Worm (Caenorhabditis elegans) whole organism, young adult: ENCODE results near the gene ncl-1.

Experiments used
- B0035.1 ChIP-seq: sonication (generic microtip); optimal IDR thresholded peaks from 2 replicates; lab custom pipeline; 2016; ENCODE audit warnings: missing genetic modification characterization, mild to moderate bottlenecking, missing compliant biosample characterization, missing genotype, missing genetic modification reagents
- F39B2.1 ChIP-seq: fragments of 200-800 bp; sonication (Bioruptor generic); IDR thresholded peaks from 2 replicates; pipeline ENCODE4 v1.3.6; 2022; ENCODE audit warnings: missing genetic modification reagents, missing genetic modification characterization, missing compliant biosample characterization
- F55B11.4 ChIP-seq: sonication (generic microtip); optimal IDR thresholded peaks from 2 replicates; lab custom pipeline; 2016; ENCODE audit warnings: missing compliant biosample characterization, missing genetic modification characterization, borderline replicate concordance; ENCODE audit not compliant: insufficient read depth
- F57A8.1 ChIP-seq: fragments of 200-800 bp; sonication (Bioruptor generic); optimal IDR thresholded peaks from 2 replicates; lab custom pipeline; 2018; ENCODE audit warnings: mild to moderate bottlenecking, missing genetic modification characterization, moderate library complexity, missing compliant biosample characterization
- K11D2.4 ChIP-seq: fragments of 200-800 bp; sonication (Bioruptor generic); IDR thresholded peaks from 2 replicates; pipeline ENCODE4 v1.3.6; 2022; ENCODE audit warnings: missing genetic modification reagents, missing genetic modification characterization, missing compliant biosample characterization
- T07F8.4 ChIP-seq: sonication (generic microtip); optimal IDR thresholded peaks from 2 replicates; lab custom pipeline; 2016; ENCODE audit warnings: mild to moderate bottlenecking, missing genetic modification characterization, moderate library complexity, missing compliant biosample characterization
- Y79H2A.3 ChIP-seq: fragments of 200-800 bp; sonication (Bioruptor generic); conservative IDR thresholded peaks from 2 replicates; pipeline ENCODE4 v1.3.6; 2022; ENCODE audit warnings: missing genetic modification reagents, missing genetic modification characterization, missing compliant biosample characterization
- Y95B8A.8 ChIP-seq: fragments of 200-800 bp; sonication (Bioruptor generic); IDR thresholded peaks from 2 replicates; pipeline ENCODE4 v1.3.6; 2022; ENCODE audit warnings: missing genetic modification reagents, missing genetic modification characterization, missing compliant biosample characterization
- akir-1 ChIP-seq: fragments of 200-800 bp; sonication (Bioruptor generic); optimal IDR thresholded peaks from 2 replicates; lab custom pipeline; 2018; ENCODE audit warnings: mild to moderate bottlenecking, missing genetic modification characterization, moderate library complexity, missing compliant biosample characterization
- ama-1 ChIP-seq, 3 experiments: fragments of 150-350 bp in 1 of 3; sonication (generic microtip) in 2 of 3; optimal IDR thresholded peaks; 2 replicates each; lab custom pipeline; 2014 to 2018; ENCODE audit warnings: missing biosample characterization in 2 of 3, missing genetic modification characterization in 2 of 3, missing genetic modification reagents in 2 of 3
- aptf-2 ChIP-seq: fragments of 200-800 bp; sonication (Bioruptor generic); conservative IDR thresholded peaks from 2 replicates; pipeline ENCODE4 v1.3.6; 2022; ENCODE audit warnings: missing genetic modification reagents, missing genetic modification characterization, missing compliant biosample characterization
- athp-1 ChIP-seq: sonication (generic microtip); optimal IDR thresholded peaks from 2 replicates; lab custom pipeline; 2017; ENCODE audit warnings: mild to moderate bottlenecking, missing genetic modification characterization, missing compliant biosample characterization
- attf-5 ChIP-seq: fragments of 200-800 bp; sonication (Bioruptor generic); optimal IDR thresholded peaks from 2 replicates; lab custom pipeline; 2018; ENCODE audit warnings: mild to moderate bottlenecking, missing genetic modification characterization, missing compliant biosample characterization
- attf-6 ChIP-seq: fragments of 200-800 bp; sonication (Bioruptor generic); IDR thresholded peaks from 2 replicates; pipeline ENCODE4 v1.3.6; 2022; ENCODE audit warnings: missing genetic modification reagents, missing genetic modification characterization, missing compliant biosample characterization
- ccch-3 ChIP-seq: fragments of 200-800 bp; sonication (Bioruptor generic); optimal IDR thresholded peaks from 2 replicates; lab custom pipeline; 2018; ENCODE audit warnings: mild to moderate bottlenecking, missing genetic modification characterization, missing compliant biosample characterization
- ceh-27 ChIP-seq: fragments of 200-800 bp; sonication (Bioruptor generic); optimal IDR thresholded peaks from 2 replicates; lab custom pipeline; 2018; ENCODE audit warnings: mild to moderate bottlenecking, missing genetic modification characterization, moderate library complexity, missing compliant biosample characterization
- chd-7 ChIP-seq: sonication (generic microtip); optimal IDR thresholded peaks from 2 replicates; lab custom pipeline; 2016; ENCODE audit warnings: mild to moderate bottlenecking, missing genetic modification characterization, moderate library complexity, missing compliant biosample characterization
- die-1 ChIP-seq: sonication (generic microtip); optimal IDR thresholded peaks from 2 replicates; lab custom pipeline; 2016; ENCODE audit warnings: missing genotype, mild to moderate bottlenecking, missing genetic modification characterization, missing compliant biosample characterization
- dox-1 ChIP-seq: fragments of 200-800 bp; sonication (Bioruptor generic); IDR thresholded peaks from 2 replicates; pipeline ENCODE4 v1.3.6; 2022; ENCODE audit warnings: missing genetic modification reagents, missing genetic modification characterization, missing compliant biosample characterization
- dpl-1 ChIP-seq: fragments of 150-350 bp; optimal IDR thresholded peaks from 2 replicates; lab custom pipeline; 2014; ENCODE audit warnings: missing biosample characterization, missing genetic modification reagents, missing genetic modification characterization
- efl-1 ChIP-seq: fragments of 150-350 bp; optimal IDR thresholded peaks from 2 replicates; lab custom pipeline; 2014; ENCODE audit warnings: missing biosample characterization, missing genetic modification reagents, missing genetic modification characterization
- egrh-3 ChIP-seq: fragments of 200-800 bp; sonication (Bioruptor generic); IDR thresholded peaks from 2 replicates; pipeline ENCODE4 v1.3.6; 2022; ENCODE audit warnings: missing genetic modification reagents, missing genetic modification characterization, missing compliant biosample characterization
- ekl-4 ChIP-seq: fragments of 200-800 bp; sonication (Bioruptor generic); IDR thresholded peaks from 2 replicates; pipeline ENCODE4 v1.3.6; 2022; ENCODE audit warnings: missing genetic modification reagents, missing genetic modification characterization, missing compliant biosample characterization
- hlh-12 ChIP-seq: sonication (generic microtip); optimal IDR thresholded peaks from 2 replicates; lab custom pipeline; 2016; ENCODE audit warnings: missing genetic modification characterization, missing compliant biosample characterization
- hmg-1.2 ChIP-seq: fragments of 200-800 bp; sonication (Bioruptor generic); IDR thresholded peaks from 2 replicates; pipeline ENCODE4 v1.3.6; 2022; ENCODE audit warnings: missing genetic modification reagents, missing genetic modification characterization, missing compliant biosample characterization
- hsf-1 ChIP-seq: fragments of 200-800 bp; sonication (Bioruptor generic); IDR thresholded peaks from 2 replicates; pipeline ENCODE4 v1.3.6; 2022; ENCODE audit warnings: missing genetic modification reagents, missing genetic modification characterization, missing compliant biosample characterization
- lag-1 ChIP-seq: fragments of 200-800 bp; sonication (Bioruptor generic); IDR thresholded peaks from 2 replicates; pipeline ENCODE4 v1.3.6; 2022; ENCODE audit warnings: missing genetic modification reagents, missing genetic modification characterization, missing compliant biosample characterization
- lin-26 ChIP-seq: fragments of 200-800 bp; sonication (Bioruptor generic); IDR thresholded peaks from 2 replicates; pipeline ENCODE4 v1.3.6; 2022; ENCODE audit warnings: missing genetic modification reagents, missing genetic modification characterization, missing compliant biosample characterization
- lin-40 ChIP-seq: sonication (generic microtip); optimal IDR thresholded peaks from 2 replicates; lab custom pipeline; 2016; ENCODE audit warnings: missing genetic modification characterization, mild to moderate bottlenecking, missing compliant biosample characterization, missing genotype, missing genetic modification reagents
- lir-1 ChIP-seq: fragments of 200-800 bp; sonication (Bioruptor generic); conservative IDR thresholded peaks from 2 replicates; pipeline ENCODE4 v1.3.6; 2022; ENCODE audit warnings: missing genetic modification reagents, missing genetic modification characterization, missing compliant biosample characterization
- lsy-27 ChIP-seq: sonication (generic microtip); optimal IDR thresholded peaks from 2 replicates; lab custom pipeline; 2017; ENCODE audit warnings: missing genetic modification characterization, mild to moderate bottlenecking, missing compliant biosample characterization, antibody characterized with exemption, missing genotype, borderline replicate concordance; ENCODE audit not compliant: insufficient read depth
- madf-10 ChIP-seq: sonication (generic microtip); optimal IDR thresholded peaks from 2 replicates; lab custom pipeline; 2016; ENCODE audit warnings: mild to moderate bottlenecking, missing genetic modification characterization, missing compliant biosample characterization
- madf-8 ChIP-seq: fragments of 200-800 bp; sonication (Bioruptor generic); conservative IDR thresholded peaks from 2 replicates; pipeline ENCODE4 v1.3.6; 2022; ENCODE audit warnings: missing genetic modification reagents, missing genetic modification characterization, missing compliant biosample characterization
- nfya-1 ChIP-seq: sonication (generic microtip); optimal IDR thresholded peaks from 2 replicates; lab custom pipeline; 2017; ENCODE audit warnings: antibody characterized with exemption, missing compliant biosample characterization, missing genetic modification characterization, borderline replicate concordance; ENCODE audit not compliant: insufficient read depth
- nhr-120 ChIP-seq: fragments of 200-800 bp; sonication (Bioruptor generic); IDR thresholded peaks from 2 replicates; pipeline ENCODE4 v1.3.6; 2022; ENCODE audit warnings: missing genetic modification characterization, missing compliant biosample characterization
- nhr-80 ChIP-seq: sonication (generic microtip); optimal IDR thresholded peaks from 2 replicates; lab custom pipeline; 2016; ENCODE audit warnings: missing genetic modification characterization, missing compliant biosample characterization
- nhr-90 ChIP-seq: sonication (generic microtip); optimal IDR thresholded peaks from 2 replicates; lab custom pipeline; 2016; ENCODE audit warnings: missing genotype, mild to moderate bottlenecking, missing genetic modification characterization, missing compliant biosample characterization
- sea-2 ChIP-seq: fragments of 200-800 bp; sonication (Bioruptor generic); IDR thresholded peaks from 2 replicates; pipeline ENCODE4 v1.3.6; 2022; ENCODE audit warnings: missing genetic modification characterization, missing compliant biosample characterization
- snpc-3.4 ChIP-seq: sonication (generic microtip); optimal IDR thresholded peaks from 2 replicates; lab custom pipeline; 2017; ENCODE audit warnings: missing genetic modification characterization, mild to moderate bottlenecking, missing compliant biosample characterization, antibody characterized with exemption, moderate library complexity, missing genotype, missing genetic modification reagents
- snpc-4 ChIP-seq, 5 experiments: fragments of 150-350 bp in 1 of 5; sonication (generic microtip) in 4 of 5; optimal IDR thresholded peaks; 2 replicates each; lab custom pipeline; 2014 to 2018; ENCODE audit warnings: missing genetic modification characterization in 5 of 5, missing biosample characterization in 3 of 5, antibody characterized with exemption in 2 of 5, mild to moderate bottlenecking in 2 of 5, missing compliant biosample characterization in 2 of 5, missing genotype in 2 of 5, moderate library complexity in 2 of 5, missing genetic modification reagents in 1 of 5
- tlf-1 ChIP-seq: fragments of 200-800 bp; sonication (Bioruptor generic); optimal IDR thresholded peaks from 2 replicates; lab custom pipeline; 2018; ENCODE audit warnings: mild to moderate bottlenecking, missing genetic modification characterization, missing compliant biosample characterization
- unc-130 ChIP-seq: sonication (generic microtip); optimal IDR thresholded peaks from 2 replicates; lab custom pipeline; 2016; ENCODE audit warnings: missing genetic modification reagents, missing genetic modification characterization, missing compliant biosample characterization
- ztf-22 ChIP-seq: fragments of 200-800 bp; sonication (Bioruptor generic); optimal IDR thresholded peaks from 2 replicates; lab custom pipeline; 2018; ENCODE audit warnings: mild to moderate bottlenecking, missing genetic modification characterization, moderate library complexity, missing compliant biosample characterization

ncl-1 gene

ce11 chrIII:7728494-7728893, 9.0 kb downstream of the ncl-1 start (continued):
- TF ChIP-seq attf-5 (GFP tag; lab: Kevin White, UChicago) (peak; percentile 58), K11D2.4 (GFP tag; lab: Robert Waterston, UW) (0 out of 2 replicates have a peak, but pooled peaks have one; percentile 29), nhr-90 (peak; percentile 33), lin-40 (peak; percentile 66), hmg-1.2 (GFP tag; lab: Robert Waterston, UW) (peak; percentile 42; the same call in 1 of the 2 replicates), chd-7 (tag; lab: Kevin White, UChicago) (peak; percentile 19), F57A8.1 (GFP tag; lab: Kevin White, UChicago) (no peak), nfya-1 (tag; lab: Kevin White, UChicago) (no peak), ztf-22 (GFP tag; lab: Kevin White, UChicago) (peak; percentile 75)

- no peak for TF ChIP-seq B0035.1 (tag; lab: Kevin White, UChicago)
- 0 out of 2 replicates have a peak, but pooled peaks have one; percentile 57 for TF ChIP-seq lin-26 (GFP tag; lab: Robert Waterston, UW)
- TF ChIP-seq hsf-1 (GFP tag; lab: Robert Waterston, UW): no peak
- no peak for TF ChIP-seq unc-130 (GFP tag; lab: Kevin White, UChicago)
- no peak for TF ChIP-seq tlf-1
- TF ChIP-seq madf-8 (GFP tag; lab: Robert Waterston, UW): no peak
- no peak for TF ChIP-seq aptf-2 (GFP tag; lab: Robert Waterston, UW)
- TF ChIP-seq F57A8.1 (GFP tag; lab: Kevin White, UChicago): no peak
- TF ChIP-seq K11D2.4 (GFP tag; lab: Robert Waterston, UW): no peak
- no peak for TF ChIP-seq snpc-4 (GFP tag; optimal IDR thresholded peaks at IDR 0.05; lab: Kevin White, UChicago)
- TF ChIP-seq snpc-4 (tag; optimal IDR thresholded peaks at IDR 0.05; lab: Kevin White, UChicago): no peak
- TF ChIP-seq sea-2: no peak
- 0 out of 2 replicates have a peak, but pooled peaks have one; percentile 1 for TF ChIP-seq lag-1 (GFP tag; lab: Robert Waterston, UW)
- no peak for TF ChIP-seq ama-1 (optimal IDR thresholded peaks at IDR 0.05; lab: Kevin White, UChicago)
- TF ChIP-seq ama-1 (GFP tag; optimal IDR thresholded peaks at IDR 0.05; lab: Kevin White, UChicago): no peak
- no peak for TF ChIP-seq akir-1
Observed at ce11 chrIII:7729062-7729461, 9.5 kb downstream of the ncl-1 start.

DNA sequence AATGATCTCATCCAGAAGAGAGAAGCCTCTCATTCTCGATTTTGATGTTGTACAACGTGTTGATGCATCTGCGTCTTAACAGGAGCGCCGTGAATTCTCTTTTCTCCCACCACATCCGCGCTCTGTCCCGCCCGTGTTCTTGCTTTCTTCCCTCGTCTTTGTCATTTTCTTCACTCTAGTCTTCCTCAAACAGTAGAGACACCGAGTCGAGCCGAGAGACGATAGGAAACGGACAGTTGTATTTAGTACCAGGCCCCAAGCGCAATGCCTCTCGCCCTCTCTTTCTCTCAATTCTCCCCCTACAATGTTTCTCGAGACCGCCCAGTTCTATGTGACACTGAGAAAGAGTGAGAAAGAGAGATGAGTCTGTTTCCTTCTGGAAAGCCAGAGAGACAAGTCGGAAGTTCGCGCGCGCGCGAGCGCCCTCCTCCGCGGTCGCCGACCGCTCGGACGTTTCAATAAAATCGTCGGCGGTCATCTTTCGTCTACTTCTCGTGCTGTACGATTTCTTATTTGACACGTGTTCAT, 10.1 kb downstream of the ncl-1 start, which contains the start of gene ZK112.4:
Gene ZK112.4, minus strand, starts transcription at position 478 of the 528 bp plus-strand sequence.
- TF ChIP-seq lsy-27 (no peak), nhr-90 (peak; percentile 11), egrh-3 (GFP tag; lab: Robert Waterston, UW) (peak; percentile 63; the same call in 1 of the 2 replicates), dpl-1 (GFP tag; lab: Kevin White, UChicago) (no peak), nhr-120 (no peak), dox-1 (no peak), attf-6 (GFP tag; lab: Robert Waterston, UW) (no peak), snpc-3.4 (tag; lab: Kevin White, UChicago) (no peak), die-1 (tag; lab: Kevin White, UChicago) (no peak), ceh-27 (GFP tag; lab: Kevin White, UChicago) (peak; percentile 47), nhr-80 (no peak), lin-40 (peak; percentile 49), Y79H2A.3 (GFP tag; lab: Robert Waterston, UW) (no peak), B0035.1 (tag; lab: Kevin White, UChicago) (no peak), athp-1 (no peak), hlh-12 (tag; lab: Kevin White, UChicago) (no peak), F39B2.1 (no peak), T07F8.4 (tag; lab: Kevin White, UChicago) (no peak), Y95B8A.8 (GFP tag; lab: Robert Waterston, UW) (no peak), ekl-4 (GFP tag; lab: Robert Waterston, UW) (no peak), ccch-3 (GFP tag; lab: Kevin White, UChicago) (no peak), efl-1 (no peak), lir-1 (GFP tag; lab: Robert Waterston, UW) (no peak; the same call in 1 of the 2 replicates), F55B11.4 (tag; lab: Kevin White, UChicago) (no peak), madf-10 (tag; lab: Kevin White, UChicago) (peak; percentile 51), hmg-1.2 (GFP tag; lab: Robert Waterston, UW) (0 out of 2 replicates have a peak, but pooled peaks have one; percentile 21)
